Worm (Caenorhabditis elegans) whole organism, young adult: ENCODE measurements around the gene ZK177.12.

ENCODE experiments used
- B0035.1 ChIP-seq: sonication (generic microtip); optimal IDR thresholded peaks from 2 replicates; lab custom pipeline; 2016; ENCODE audit warnings: missing genetic modification characterization, mild to moderate bottlenecking, missing compliant biosample characterization, missing genotype, missing genetic modification reagents
- D2030.7 ChIP-seq: fragments of 200-800 bp; sonication (Bioruptor generic); IDR thresholded peaks from 2 replicates; pipeline ENCODE4 v1.3.6; 2022; ENCODE audit warnings: missing genetic modification reagents, missing genetic modification characterization, missing compliant biosample characterization
- F49E8.2 ChIP-seq: sonication (generic microtip); optimal IDR thresholded peaks from 3 replicates; lab custom pipeline; 2017; ENCODE audit warnings: missing genetic modification characterization, mild to moderate bottlenecking, missing compliant biosample characterization, antibody characterized with exemption, moderate library complexity; ENCODE audit not compliant: insufficient read depth
- F52B5.7 ChIP-seq: sonication (generic microtip); optimal IDR thresholded peaks from 2 replicates; lab custom pipeline; 2016; ENCODE audit warnings: mild to moderate bottlenecking, missing genetic modification characterization, missing compliant biosample characterization
- K12H6.12 ChIP-seq: fragments of 200-800 bp; sonication (Bioruptor generic); optimal IDR thresholded peaks from 2 replicates; lab custom pipeline; 2018; ENCODE audit warnings: mild to moderate bottlenecking, missing genetic modification characterization, missing compliant biosample characterization
- T26A5.8 ChIP-seq: sonication (generic microtip); optimal IDR thresholded peaks from 2 replicates; lab custom pipeline; 2016; ENCODE audit warnings: missing genetic modification characterization, missing compliant biosample characterization
- Y53G8AR.9 ChIP-seq: fragments of 200-800 bp; sonication (Bioruptor generic); conservative IDR thresholded peaks from 2 replicates; pipeline ENCODE4 v1.3.6; 2022; ENCODE audit warnings: missing genetic modification reagents, missing genetic modification characterization, missing compliant biosample characterization
- Y56A3A.18 ChIP-seq: fragments of 200-800 bp; sonication (Bioruptor generic); IDR thresholded peaks from 2 replicates; pipeline ENCODE4 v1.3.6; 2022; ENCODE audit warnings: missing genetic modification reagents, missing genetic modification characterization, missing compliant biosample characterization
- ZK185.1 ChIP-seq: sonication (generic microtip); optimal IDR thresholded peaks from 2 replicates; lab custom pipeline; 2016; ENCODE audit warnings: mild to moderate bottlenecking, missing genetic modification characterization, missing compliant biosample characterization; ENCODE audit not compliant: poor library complexity, severe bottlenecking
- aptf-2 ChIP-seq: fragments of 200-800 bp; sonication (Bioruptor generic); conservative IDR thresholded peaks from 2 replicates; pipeline ENCODE4 v1.3.6; 2022; ENCODE audit warnings: missing genetic modification reagents, missing genetic modification characterization, missing compliant biosample characterization
- aptf-3 ChIP-seq: fragments of 200-800 bp; sonication (Bioruptor generic); IDR thresholded peaks from 2 replicates; pipeline ENCODE4 v1.3.6; 2022; ENCODE audit warnings: missing genetic modification characterization, missing compliant biosample characterization
- athp-1 ChIP-seq: sonication (generic microtip); optimal IDR thresholded peaks from 2 replicates; lab custom pipeline; 2017; ENCODE audit warnings: mild to moderate bottlenecking, missing genetic modification characterization, missing compliant biosample characterization
- attf-3 ChIP-seq: fragments of 200-800 bp; sonication (Bioruptor generic); conservative IDR thresholded peaks from 2 replicates; pipeline ENCODE4 v1.3.6; 2022; ENCODE audit warnings: missing genetic modification reagents, missing genetic modification characterization, missing compliant biosample characterization
- attf-5 ChIP-seq: fragments of 200-800 bp; sonication (Bioruptor generic); optimal IDR thresholded peaks from 2 replicates; lab custom pipeline; 2018; ENCODE audit warnings: mild to moderate bottlenecking, missing genetic modification characterization, missing compliant biosample characterization
- bed-1 ChIP-seq: fragments of 200-800 bp; sonication (Bioruptor generic); IDR thresholded peaks from 2 replicates; pipeline ENCODE4 v1.3.6; 2022; ENCODE audit warnings: missing genetic modification reagents, missing genetic modification characterization, missing compliant biosample characterization
- cebp-2 ChIP-seq: fragments of 200-800 bp; sonication (Bioruptor generic); IDR thresholded peaks from 2 replicates; pipeline ENCODE4 v1.3.6; 2022; ENCODE audit warnings: missing genetic modification characterization, missing compliant biosample characterization
- ceh-79 ChIP-seq: sonication (generic microtip); optimal IDR thresholded peaks from 2 replicates; lab custom pipeline; 2017; ENCODE audit warnings: mild to moderate bottlenecking, missing genetic modification characterization, missing compliant biosample characterization
- chd-7 ChIP-seq: sonication (generic microtip); optimal IDR thresholded peaks from 2 replicates; lab custom pipeline; 2016; ENCODE audit warnings: mild to moderate bottlenecking, missing genetic modification characterization, moderate library complexity, missing compliant biosample characterization
- dpff-1 ChIP-seq: sonication (generic microtip); optimal IDR thresholded peaks from 2 replicates; lab custom pipeline; 2017; ENCODE audit warnings: mild to moderate bottlenecking, missing genetic modification characterization, missing compliant biosample characterization
- hlh-12 ChIP-seq: sonication (generic microtip); optimal IDR thresholded peaks from 2 replicates; lab custom pipeline; 2016; ENCODE audit warnings: missing genetic modification characterization, missing compliant biosample characterization
- hmg-20 ChIP-seq: fragments of 200-800 bp; sonication (Bioruptor generic); IDR thresholded peaks from 2 replicates; pipeline ENCODE4 v1.3.6; 2022; ENCODE audit warnings: missing genetic modification reagents, missing genetic modification characterization, missing compliant biosample characterization
- let-526 ChIP-seq: fragments of 200-800 bp; sonication (Bioruptor generic); IDR thresholded peaks from 2 replicates; pipeline ENCODE4 v1.3.6; 2022; ENCODE audit warnings: missing genetic modification reagents, missing genetic modification characterization, missing compliant biosample characterization
- lin-26 ChIP-seq: fragments of 200-800 bp; sonication (Bioruptor generic); IDR thresholded peaks from 2 replicates; pipeline ENCODE4 v1.3.6; 2022; ENCODE audit warnings: missing genetic modification reagents, missing genetic modification characterization, missing compliant biosample characterization
- lir-1 ChIP-seq: fragments of 200-800 bp; sonication (Bioruptor generic); conservative IDR thresholded peaks from 2 replicates; pipeline ENCODE4 v1.3.6; 2022; ENCODE audit warnings: missing genetic modification reagents, missing genetic modification characterization, missing compliant biosample characterization
- madf-3 ChIP-seq: fragments of 200-800 bp; sonication (Bioruptor generic); IDR thresholded peaks from 2 replicates; pipeline ENCODE4 v1.3.6; 2022; ENCODE audit warnings: missing genetic modification reagents, missing genetic modification characterization, missing compliant biosample characterization
- nfya-1 ChIP-seq: sonication (generic microtip); optimal IDR thresholded peaks from 2 replicates; lab custom pipeline; 2017; ENCODE audit warnings: antibody characterized with exemption, missing compliant biosample characterization, missing genetic modification characterization, borderline replicate concordance; ENCODE audit not compliant: insufficient read depth
- nfya-2 ChIP-seq: fragments of 200-800 bp; sonication (Bioruptor generic); IDR thresholded peaks from 2 replicates; pipeline ENCODE4 v1.3.6; 2022; ENCODE audit warnings: missing genetic modification reagents, missing genetic modification characterization, missing compliant biosample characterization
- nhr-80 ChIP-seq: sonication (generic microtip); optimal IDR thresholded peaks from 2 replicates; lab custom pipeline; 2016; ENCODE audit warnings: missing genetic modification characterization, missing compliant biosample characterization
- pha-4 ChIP-seq: fragments of 150-350 bp; sonication (generic microtip); optimal IDR thresholded peaks from 2 replicates; lab custom pipeline; 2014; ENCODE audit warnings: missing biosample characterization, missing genetic modification reagents, missing genetic modification characterization
- rcor-1 ChIP-seq: fragments of 200-800 bp; sonication (Bioruptor generic); IDR thresholded peaks from 2 replicates; pipeline ENCODE4 v1.3.6; 2022; ENCODE audit warnings: missing genetic modification reagents, missing genetic modification characterization, missing compliant biosample characterization
- rpc-1 ChIP-seq, 2 experiments: fragments of 150-350 bp in 1 of 2; sonication (generic microtip) in 1 of 2; optimal IDR thresholded peaks; 2 replicates each; lab custom pipeline; 2014 to 2018; ENCODE audit warnings: missing biosample characterization in 1 of 2, missing genetic modification characterization in 1 of 2, missing genetic modification reagents in 1 of 2, missing genotype in 1 of 2
- snpc-4 ChIP-seq, 5 experiments: fragments of 150-350 bp in 1 of 5; sonication (generic microtip) in 4 of 5; optimal IDR thresholded peaks; 2 replicates each; lab custom pipeline; 2014 to 2018; ENCODE audit warnings: missing genetic modification characterization in 5 of 5, missing biosample characterization in 3 of 5, antibody characterized with exemption in 2 of 5, mild to moderate bottlenecking in 2 of 5, missing compliant biosample characterization in 2 of 5, missing genotype in 2 of 5, moderate library complexity in 2 of 5, missing genetic modification reagents in 1 of 5
- tlf-1 ChIP-seq: fragments of 200-800 bp; sonication (Bioruptor generic); optimal IDR thresholded peaks from 2 replicates; lab custom pipeline; 2018; ENCODE audit warnings: mild to moderate bottlenecking, missing genetic modification characterization, missing compliant biosample characterization
- unc-130 ChIP-seq: sonication (generic microtip); optimal IDR thresholded peaks from 2 replicates; lab custom pipeline; 2016; ENCODE audit warnings: missing genetic modification reagents, missing genetic modification characterization, missing compliant biosample characterization
- ztf-22 ChIP-seq: fragments of 200-800 bp; sonication (Bioruptor generic); optimal IDR thresholded peaks from 2 replicates; lab custom pipeline; 2018; ENCODE audit warnings: mild to moderate bottlenecking, missing genetic modification characterization, moderate library complexity, missing compliant biosample characterization
- ztf-25 ChIP-seq: fragments of 200-800 bp; sonication (Bioruptor generic); IDR thresholded peaks from 2 replicates; pipeline ENCODE4 v1.3.6; 2022; ENCODE audit warnings: missing genetic modification reagents, missing genetic modification characterization, missing compliant biosample characterization
- ztf-28 ChIP-seq: fragments of 200-800 bp; sonication (Bioruptor generic); IDR thresholded peaks from 2 replicates; pipeline ENCODE4 v1.3.6; 2022; ENCODE audit warnings: missing genetic modification reagents, missing genetic modification characterization, missing compliant biosample characterization
- ztf-3 ChIP-seq: fragments of 200-800 bp; sonication (Bioruptor generic); optimal IDR thresholded peaks from 2 replicates; lab custom pipeline; 2018; ENCODE audit warnings: mild to moderate bottlenecking, missing genetic modification characterization, missing compliant biosample characterization
- ztf-6 ChIP-seq: fragments of 200-800 bp; sonication (Bioruptor generic); IDR thresholded peaks from 2 replicates; pipeline ENCODE4 v1.3.6; 2022; ENCODE audit warnings: missing genetic modification reagents, missing genetic modification characterization, missing compliant biosample characterization

The ZK177.12 gene

DNA sequence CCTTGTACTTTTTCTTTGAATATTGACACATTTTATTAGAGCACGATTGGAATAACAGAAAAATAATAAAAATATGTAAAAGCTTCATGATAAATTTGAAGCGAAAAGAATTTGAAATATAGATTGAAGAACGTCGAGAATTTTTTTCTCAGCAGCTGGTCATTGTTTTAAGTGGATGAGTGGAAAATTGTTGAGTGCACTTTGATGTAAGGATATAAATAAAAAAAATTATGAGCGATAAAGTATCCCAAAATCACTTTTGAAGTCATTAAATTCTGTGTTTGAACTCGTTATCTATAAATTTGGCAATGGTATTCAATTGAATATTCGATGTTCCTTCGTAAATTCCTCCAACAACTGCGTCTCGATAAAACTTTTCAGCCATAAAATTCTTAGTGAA, 23.3 kb downstream of the ZK177.12 start, which contains the start of gene ins-13:
TSS of gene ins-13 (minus strand) at position 101 of the 400 bp plus-strand sequence.
- TF ChIP-seq ZK185.1 (tag; lab: Kevin White, UChicago) = peak; percentile 29
- TF ChIP-seq hlh-12 (tag; lab: Kevin White, UChicago) = no peak
- no peak for TF ChIP-seq bed-1 (GFP tag; lab: Robert Waterston, UW)
- no peak for TF ChIP-seq Y53G8AR.9 (GFP tag; lab: Robert Waterston, UW)
- TF ChIP-seq lin-26 = no peak
- no peak for TF ChIP-seq pha-4
- TF ChIP-seq cebp-2 (GFP tag; lab: Robert Waterston, UW) = no peak
- TF ChIP-seq T26A5.8 (tag; lab: Kevin White, UChicago) = no peak
- no peak for TF ChIP-seq rcor-1 (GFP tag; lab: Robert Waterston, UW)

- TF ChIP-seq Y56A3A.18 (GFP tag; lab: Robert Waterston, UW) (no peak), ZK185.1 (tag; lab: Kevin White, UChicago) (no peak), nfya-1 (tag; lab: Kevin White, UChicago) (no peak), snpc-4 (GFP tag; optimal IDR thresholded peaks at IDR 0.05; lab: Kevin White, UChicago) (no peak), snpc-4 (tag; optimal IDR thresholded peaks at IDR 0.05; lab: Kevin White, UChicago) (peak in 2 of 4 experiments; percentile 3 to 50), dpff-1 (tag; lab: Kevin White, UChicago) (no peak), unc-130 (no peak)
Measured at ce11 chrII:5547442-5547894, 26.0 kb downstream of the ZK177.12 start, which contains the start of gene acdh-2. Gene acdh-2, minus strand, starts transcription at chrII:5547492.

DNA sequence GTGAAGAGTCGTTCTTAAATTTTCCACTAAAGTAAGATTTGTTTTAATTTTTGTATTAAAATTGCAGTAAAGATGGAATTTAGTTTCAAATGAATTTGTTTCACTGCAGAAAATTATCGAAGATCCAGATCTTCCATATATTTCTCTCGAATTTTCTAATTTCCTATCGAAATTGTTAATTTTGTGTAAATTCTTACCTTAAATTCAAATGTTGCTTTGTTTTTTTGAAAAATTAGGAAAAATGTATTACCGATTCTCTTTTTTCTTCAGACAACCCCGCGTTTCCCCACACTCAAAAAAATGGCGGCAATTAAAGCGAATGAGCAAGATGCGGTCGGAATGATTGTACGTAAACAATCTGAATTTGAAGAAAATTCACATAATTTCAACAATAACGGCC, 28.2 kb downstream of the ZK177.12 start, which contains the start of gene C17C3.6:
TSS of gene C17C3.6 (plus strand) at position 301 of the 400 bp plus-strand sequence.
- TF ChIP-seq ceh-79 = no peak
- TF ChIP-seq rpc-1 (optimal IDR thresholded peaks at IDR 0.05; lab: Kevin White, UChicago) = no peak
- TF ChIP-seq rpc-1 (tag; optimal IDR thresholded peaks at IDR 0.05; lab: Kevin White, UChicago) = no peak
- TF ChIP-seq nfya-2 (GFP tag; lab: Robert Waterston, UW) = no peak
- no peak for TF ChIP-seq tlf-1 (GFP tag; lab: Kevin White, UChicago)
- TF ChIP-seq ztf-3 = no peak
- no peak for TF ChIP-seq aptf-3 (GFP tag; lab: Robert Waterston, UW)
- TF ChIP-seq ztf-6 (GFP tag; lab: Robert Waterston, UW) = no peak
- TF ChIP-seq let-526 (GFP tag; lab: Robert Waterston, UW) = no peak
- no peak for TF ChIP-seq hmg-20 (GFP tag; lab: Robert Waterston, UW)
- TF ChIP-seq lir-1 (GFP tag; lab: Robert Waterston, UW) = no peak

- TF ChIP-seq attf-5 (no peak), aptf-2 (GFP tag; lab: Robert Waterston, UW) (no peak), attf-3 (GFP tag; lab: Robert Waterston, UW) (no peak)
Measured at ce11 chrII:5551517-5551916, 30.0 kb downstream of the ZK177.12 start, which contains the start of gene C17C3.5. Gene C17C3.5, plus strand, starts transcription at chrII:5551817.

DNA sequence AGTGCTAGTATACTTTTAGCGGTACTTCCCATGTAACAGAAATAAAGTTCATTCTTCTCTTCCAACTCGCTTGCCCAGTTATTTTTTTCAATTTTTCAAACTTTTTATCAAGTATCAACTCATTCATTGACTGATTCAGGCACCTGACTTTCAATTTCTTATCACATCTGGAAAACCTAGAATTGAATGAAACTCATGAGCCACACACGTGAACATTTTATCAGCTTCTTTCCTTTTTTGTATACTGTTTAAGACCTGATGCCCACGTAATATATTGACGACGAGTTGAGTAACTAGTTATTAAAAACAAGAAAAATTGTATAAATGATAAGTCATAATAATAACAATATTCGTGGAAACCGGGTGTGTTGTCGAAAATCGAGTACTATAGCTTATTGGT, 32.0 kb downstream of the ZK177.12 start:
- TF ChIP-seq madf-3 (GFP tag; lab: Robert Waterston, UW) (no peak), nhr-80 (tag; lab: Kevin White, UChicago) (peak; percentile 2)

- TF ChIP-seq nfya-2 (GFP tag; lab: Robert Waterston, UW) (no peak), athp-1 (tag; lab: Kevin White, UChicago) (no peak), B0035.1 (tag; lab: Kevin White, UChicago) (no peak), F52B5.7 (tag; lab: Kevin White, UChicago) (no peak), ztf-28 (GFP tag; lab: Robert Waterston, UW) (no peak), D2030.7 (no peak), K12H6.12 (tag; lab: Kevin White, UChicago) (no peak), ztf-25 (GFP tag; lab: Robert Waterston, UW) (no peak), snpc-4 (GFP tag; optimal IDR thresholded peaks at IDR 0.05; lab: Kevin White, UChicago) (no peak), snpc-4 (tag; optimal IDR thresholded peaks at IDR 0.05; lab: Kevin White, UChicago) (no peak), F49E8.2 (tag; lab: Kevin White, UChicago) (no peak), chd-7 (no peak), ztf-22 (GFP tag; lab: Kevin White, UChicago) (no peak)
Measured at ce11 chrII:5554317-5554716, 32.8 kb downstream of the ZK177.12 start, which contains the start of gene ins-12. Gene ins-12, plus strand, starts transcription at chrII:5554617.
